Fruit fly (Drosophila melanogaster): ENCODE data around the gene CG17075.

Gene CG17075

DNA sequence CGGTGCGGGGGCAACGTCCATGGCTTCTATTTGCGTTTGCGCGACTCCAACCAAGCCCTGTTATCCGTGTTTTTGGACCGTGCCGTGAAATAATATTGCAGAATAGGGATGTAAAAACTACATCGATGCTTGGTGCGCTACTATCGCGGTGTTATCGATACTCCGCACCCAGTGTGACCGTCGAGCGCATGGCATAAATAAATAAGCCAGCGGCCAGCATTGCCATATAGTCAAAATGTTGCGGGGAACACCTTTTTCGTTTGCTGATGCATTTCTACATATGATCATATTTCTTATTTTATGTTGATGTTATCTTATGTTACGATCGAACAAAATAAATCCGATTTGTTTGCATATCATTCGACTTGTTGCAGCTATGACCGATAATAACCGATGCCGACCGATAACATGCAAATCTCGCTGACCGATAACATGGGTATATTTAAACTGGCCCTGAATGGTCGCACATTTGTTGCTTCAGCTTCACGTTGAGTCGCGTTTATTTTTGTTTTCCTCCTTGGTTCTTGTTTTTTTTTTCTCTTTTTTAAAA is 9.9 kb upstream of the CG17075 start, which contains the start of gene smo (continued):
- TF ChIP-seq CG9727 (GFP tag; optimal IDR thresholded peaks at IDR 0.05) (peak; percentile 47), CG12391 (tag; optimal IDR thresholded peaks at IDR 0.05) (peak; percentile 57), CG6654 (GFP tag; optimal IDR thresholded peaks at IDR 0.05) (no peak), BtbVII (GFP tag; optimal IDR thresholded peaks at IDR 0.05) (no peak), CG11560 (tag; IDR thresholded peaks at IDR 0.05) (peak; percentile 21; the same call in 1 of the 3 replicates), pho (GFP tag; optimal IDR thresholded peaks at IDR 0.05) (no peak), caup (GFP tag; optimal IDR thresholded peaks at IDR 0.05; ENCODE audit: severe bottlenecking) (peak; percentile 13), CG8290 (GFP tag; optimal IDR thresholded peaks at IDR 0.05) (peak; percentile 16), CG8290 (tag; optimal IDR thresholded peaks at IDR 0.05) (no peak), CG4707 (GFP tag; optimal IDR thresholded peaks at IDR 0.05) (no peak), E2f2 (GFP tag; IDR thresholded peaks at IDR 0.05) (peak; percentile 55), CG9932 (GFP tag; IDR thresholded peaks at IDR 0.05) (peak; percentile 57), wdn (GFP tag; IDR thresholded peaks at IDR 0.05) (no peak), HLH4C (GFP tag; IDR thresholded peaks at IDR 0.05; ENCODE audit: partially characterized antibody) (peak; percentile 86), Nf-YA (GFP tag; IDR thresholded peaks at IDR 0.05) (no peak), CG7556 (GFP tag; optimal IDR thresholded peaks at IDR 0.05) (no peak), pan (optimal IDR thresholded peaks at IDR 0.05) (no peak), pan (GFP tag; optimal IDR thresholded peaks at IDR 0.05 in 1 of 2, IDR thresholded peaks at IDR 0.05 in 1 of 2) (no peak), fd102C (GFP tag; optimal IDR thresholded peaks at IDR 0.05) (no peak), CHES-1-like (GFP tag; optimal IDR thresholded peaks at IDR 0.05) (peak; percentile 76), CG34376 (GFP tag; optimal IDR thresholded peaks at IDR 0.05) (no peak), eyg (GFP tag; optimal IDR thresholded peaks at IDR 0.05) (no peak), CG14860 (GFP tag; IDR thresholded peaks at IDR 0.05; ENCODE audit: partially characterized antibody) (peak; percentile 75), exex (tag; optimal IDR thresholded peaks at IDR 0.05) (no peak), lilli (GFP tag; optimal IDR thresholded peaks at IDR 0.05) (peak; percentile 60), CG2875 (GFP tag; optimal IDR thresholded peaks at IDR 0.05) (no peak), Myb (GFP tag; optimal IDR thresholded peaks at IDR 0.05) (peak; percentile 70), phol (tag; optimal IDR thresholded peaks at IDR 0.05) (peak; percentile 64), jing (GFP tag; optimal IDR thresholded peaks at IDR 0.05) (no peak), Side (GFP tag; optimal IDR thresholded peaks at IDR 0.05) (peak; percentile 73), dm (GFP tag; optimal IDR thresholded peaks at IDR 0.05) (peak; percentile 83), TFAM (GFP tag; optimal IDR thresholded peaks at IDR 0.05) (no peak), CG16813 (GFP tag; IDR thresholded peaks at IDR 0.05; ENCODE audit: partially characterized antibody) (peak; percentile 89), CG9817 (tag; optimal IDR thresholded peaks at IDR 0.05) (no peak), Hr51 (GFP tag; optimal IDR thresholded peaks at IDR 0.05) (peak in 1 of 2 experiments; percentile 68), Ravus (GFP tag; IDR thresholded peaks at IDR 0.05) (no peak), zf30C (GFP tag; optimal IDR thresholded peaks at IDR 0.05) (no peak), CG31388 (GFP tag; optimal IDR thresholded peaks at IDR 0.05) (no peak), CG4730 (GFP tag; IDR thresholded peaks at IDR 0.05) (no peak), vvl (GFP tag; IDR thresholded peaks at IDR 0.05) (peak; percentile 52; the same call in 1 of the 2 replicates), CG15269 (tag; optimal IDR thresholded peaks at IDR 0.05) (no peak), chif (GFP tag; optimal IDR thresholded peaks at IDR 0.05) (peak; percentile 29 to 48), sens-2 (GFP tag; IDR thresholded peaks at IDR 0.05) (no peak), Xrp1 (GFP tag; IDR thresholded peaks at IDR 0.05) (no peak), CG8944 (GFP tag; optimal IDR thresholded peaks at IDR 0.05) (peak; percentile 54), fu2 (GFP tag; optimal IDR thresholded peaks at IDR 0.05) (no peak), ATbp (GFP tag; optimal IDR thresholded peaks at IDR 0.05) (no peak), CG9876 (GFP tag; optimal IDR thresholded peaks at IDR 0.05) (peak; percentile 29), NK7.1 (GFP tag; optimal IDR thresholded peaks at IDR 0.05) (no peak), Stat92E (GFP tag; optimal IDR thresholded peaks at IDR 0.05) (peak in 1 of 3 experiments; percentile 14)
